Worm (Caenorhabditis elegans) whole organism, L4 larva: ENCODE measurements around the gene dnj-5.

Experiments
- D1046.2 ChIP-seq: fragments of 200-800 bp; sonication (Bioruptor generic); IDR thresholded peaks from 2 replicates; pipeline ENCODE4 v1.3.6; 2022; ENCODE audit warnings: missing genetic modification characterization, missing compliant biosample characterization
- F26F4.8 ChIP-seq: fragments of 200-800 bp; sonication (Bioruptor generic); conservative IDR thresholded peaks from 2 replicates; pipeline ENCODE4 v1.3.6; 2022; ENCODE audit warnings: missing genetic modification characterization, missing compliant biosample characterization
- R02D3.7 ChIP-seq: fragments of 150-350 bp; sonication (generic microtip); optimal IDR thresholded peaks from 3 replicates; lab custom pipeline; 2014; ENCODE audit warnings: missing biosample characterization, missing genetic modification characterization
- Y105C5A.15 ChIP-seq: fragments of 200-800 bp; sonication (Bioruptor generic); IDR thresholded peaks from 2 replicates; pipeline ENCODE4 v1.3.6; 2022; ENCODE audit warnings: missing genetic modification characterization, missing compliant biosample characterization
- Y5F2A.4 ChIP-seq: fragments of 200-800 bp; sonication (Bioruptor generic); optimal IDR thresholded peaks from 2 replicates; lab custom pipeline; 2018; ENCODE audit warnings: mild to moderate bottlenecking, missing genetic modification characterization, missing compliant biosample characterization
- Y75B8A.6 ChIP-seq: fragments of 200-800 bp; sonication (Bioruptor generic); IDR thresholded peaks from 2 replicates; pipeline ENCODE4 v1.3.6; 2022; ENCODE audit warnings: missing genetic modification reagents, missing genetic modification characterization, missing compliant biosample characterization
- ZK546.5 ChIP-seq, 2 experiments: sonication (generic microtip); optimal IDR thresholded peaks; 2 replicates each; lab custom pipeline; 2017; ENCODE audit warnings: missing biosample characterization in 2 of 2, missing genetic modification characterization in 2 of 2
- arid-1 ChIP-seq: fragments of 200-800 bp; sonication (Bioruptor generic); conservative IDR thresholded peaks from 2 replicates; pipeline ENCODE4 v1.3.6; 2022; ENCODE audit warnings: missing genetic modification reagents, missing genetic modification characterization, missing compliant biosample characterization
- ceh-20 ChIP-seq: fragments of 200-800 bp; sonication (Bioruptor generic); IDR thresholded peaks from 2 replicates; pipeline ENCODE4 v1.3.6; 2022; ENCODE audit warnings: missing genetic modification reagents, missing genetic modification characterization, missing compliant biosample characterization
- ceh-32 ChIP-seq: sonication (generic microtip); optimal IDR thresholded peaks from 2 replicates; lab custom pipeline; 2016; ENCODE audit warnings: mild to moderate bottlenecking, missing genetic modification characterization, missing compliant biosample characterization; ENCODE audit not compliant: poor library complexity
- ceh-62 ChIP-seq: sonication (generic microtip); optimal IDR thresholded peaks from 2 replicates; lab custom pipeline; 2017; ENCODE audit warnings: missing biosample characterization, missing genetic modification characterization
- cey-2 ChIP-seq: sonication (generic microtip); optimal IDR thresholded peaks from 3 replicates; lab custom pipeline; 2017; ENCODE audit warnings: missing genetic modification characterization, mild to moderate bottlenecking, missing compliant biosample characterization, antibody characterized with exemption, borderline replicate concordance; ENCODE audit not compliant: insufficient read depth
- daf-12 ChIP-seq: fragments of 150-350 bp; optimal IDR thresholded peaks from 2 replicates; lab custom pipeline; 2014; ENCODE audit warnings: missing biosample characterization, missing genetic modification reagents, missing genetic modification characterization
- daf-16 ChIP-seq, 3 experiments: sonication (generic microtip); optimal IDR thresholded peaks; 2 replicates each; lab custom pipeline; 2016 to 2017; ENCODE audit warnings: missing genetic modification characterization in 3 of 3, missing genetic modification reagents in 3 of 3, mild to moderate bottlenecking in 2 of 3, missing compliant biosample characterization in 2 of 3, missing biosample characterization in 1 of 3, moderate library complexity in 1 of 3
- daf-19 ChIP-seq: fragments of 200-800 bp; sonication (Bioruptor generic); conservative IDR thresholded peaks from 2 replicates; pipeline ENCODE4 v1.3.6; 2022; ENCODE audit warnings: missing genetic modification characterization, missing compliant biosample characterization
- dve-1 ChIP-seq: sonication (generic microtip); optimal IDR thresholded peaks from 2 replicates; lab custom pipeline; 2017; ENCODE audit warnings: antibody characterized with exemption, mild to moderate bottlenecking, missing genetic modification characterization, missing compliant biosample characterization; ENCODE audit not compliant: insufficient read depth
- egl-27 ChIP-seq: sonication (generic microtip); optimal IDR thresholded peaks from 3 replicates; lab custom pipeline; 2017; ENCODE audit warnings: missing biosample characterization, missing genetic modification reagents, missing genetic modification characterization
- gei-8 ChIP-seq: fragments of 200-800 bp; sonication (Bioruptor generic); optimal IDR thresholded peaks from 2 replicates; lab custom pipeline; 2018; ENCODE audit warnings: mild to moderate bottlenecking, missing genetic modification characterization, missing compliant biosample characterization
- hif-1 ChIP-seq, 2 experiments: sonication (generic microtip); optimal IDR thresholded peaks; 2 replicates each; lab custom pipeline; 2016 to 2017; ENCODE audit warnings: missing compliant biosample characterization in 2 of 2, missing genetic modification characterization in 2 of 2, missing genetic modification reagents in 2 of 2, missing genotype in 2 of 2, mild to moderate bottlenecking in 1 of 2
- jun-1 ChIP-seq: fragments of 150-350 bp; optimal IDR thresholded peaks from 2 replicates; lab custom pipeline; 2014; ENCODE audit warnings: missing biosample characterization, missing genetic modification reagents, missing genetic modification characterization
- lin-1 ChIP-seq: fragments of 200-800 bp; sonication (Bioruptor generic); IDR thresholded peaks from 2 replicates; pipeline ENCODE4 v1.3.6; 2022; ENCODE audit warnings: missing genetic modification reagents, missing genetic modification characterization, missing compliant biosample characterization
- lin-13 ChIP-seq: fragments of 150-350 bp; optimal IDR thresholded peaks from 2 replicates; lab custom pipeline; 2014; ENCODE audit warnings: missing biosample characterization, missing genetic modification reagents, missing genetic modification characterization
- lin-15B ChIP-seq: fragments of 150-350 bp; sonication (generic microtip); optimal IDR thresholded peaks from 3 replicates; lab custom pipeline; 2014; ENCODE audit warnings: missing biosample characterization, missing genetic modification characterization
- lin-29 ChIP-seq: fragments of 200-800 bp; sonication (Bioruptor generic); IDR thresholded peaks from 2 replicates; pipeline ENCODE4 v1.3.6; 2022; ENCODE audit warnings: missing genetic modification reagents, missing genetic modification characterization, missing compliant biosample characterization
- lin-38 ChIP-seq: fragments of 200-800 bp; sonication (Bioruptor generic); IDR thresholded peaks from 2 replicates; pipeline ENCODE4 v1.3.6; 2022; ENCODE audit warnings: missing genetic modification reagents, missing genetic modification characterization, missing compliant biosample characterization
- lin-39 ChIP-seq: fragments of 150-350 bp; optimal IDR thresholded peaks from 2 replicates; lab custom pipeline; 2014; ENCODE audit warnings: missing biosample characterization, missing genetic modification reagents, missing genetic modification characterization
- lir-3 ChIP-seq: sonication (generic microtip); optimal IDR thresholded peaks from 2 replicates; lab custom pipeline; 2016; ENCODE audit warnings: mild to moderate bottlenecking, missing genetic modification characterization, missing compliant biosample characterization
- lsy-2 ChIP-seq, 2 experiments: fragments of 150-350 bp in 1 of 2; sonication (generic microtip) in 1 of 2; optimal IDR thresholded peaks; 2 replicates each; lab custom pipeline; 2014 to 2017; ENCODE audit warnings: missing biosample characterization in 2 of 2, missing genetic modification characterization in 2 of 2
- mes-2 ChIP-seq: sonication (generic microtip); optimal IDR thresholded peaks from 2 replicates; lab custom pipeline; 2016; ENCODE audit warnings: missing genotype, mild to moderate bottlenecking, missing genetic modification characterization, missing compliant biosample characterization; ENCODE audit not compliant: poor library complexity, severe bottlenecking
- mxl-3 ChIP-seq: fragments of 200-800 bp; sonication (Bioruptor generic); optimal IDR thresholded peaks from 2 replicates; lab custom pipeline; 2018; ENCODE audit warnings: mild to moderate bottlenecking, missing genetic modification characterization, missing compliant biosample characterization
- nhr-237 ChIP-seq: sonication (generic microtip); optimal IDR thresholded peaks from 2 replicates; lab custom pipeline; 2017; ENCODE audit warnings: missing biosample characterization, missing genetic modification characterization
- nhr-25 ChIP-seq: sonication (generic microtip); optimal IDR thresholded peaks from 2 replicates; lab custom pipeline; 2017; ENCODE audit warnings: missing genetic modification characterization, mild to moderate bottlenecking, missing compliant biosample characterization, antibody characterized with exemption, moderate library complexity, borderline replicate concordance; ENCODE audit not compliant: insufficient read depth
- nhr-28 ChIP-seq: fragments of 150-350 bp; optimal IDR thresholded peaks from 2 replicates; lab custom pipeline; 2014; ENCODE audit warnings: missing biosample characterization, missing genetic modification characterization
- nhr-42 ChIP-seq: fragments of 200-800 bp; sonication (Bioruptor generic); IDR thresholded peaks from 2 replicates; pipeline ENCODE4 v1.3.6; 2022; ENCODE audit warnings: missing genetic modification characterization, missing compliant biosample characterization
- nhr-48 ChIP-seq: sonication (generic microtip); optimal IDR thresholded peaks from 2 replicates; lab custom pipeline; 2016; ENCODE audit warnings: mild to moderate bottlenecking, missing genetic modification characterization, missing compliant biosample characterization
- nhr-77 ChIP-seq: fragments of 150-350 bp; optimal IDR thresholded peaks from 2 replicates; lab custom pipeline; 2014; ENCODE audit warnings: missing biosample characterization, missing genetic modification characterization
- pha-4 ChIP-seq, 2 experiments: fragments of 150-350 bp in 1 of 2; fragments of 200-800 bp in 1 of 2; sonication (Bioruptor generic) in 1 of 2; IDR thresholded peaks in 1 of 2; optimal IDR thresholded peaks in 1 of 2; 2 replicates each; pipeline versions ENCODE4 v1.3.6 to Lab custom; 2014 to 2022; ENCODE audit warnings: missing genetic modification characterization in 2 of 2, missing genetic modification reagents in 2 of 2, missing biosample characterization in 1 of 2, missing compliant biosample characterization in 1 of 2
- saeg-2 ChIP-seq: fragments of 200-800 bp; sonication (Bioruptor generic); IDR thresholded peaks from 2 replicates; pipeline ENCODE4 v1.3.6; 2022; ENCODE audit warnings: missing genetic modification reagents, missing genetic modification characterization, missing compliant biosample characterization
- skn-1 ChIP-seq: fragments of 150-350 bp; optimal IDR thresholded peaks from 2 replicates; lab custom pipeline; 2014; ENCODE audit warnings: missing biosample characterization, missing genetic modification characterization
- snpc-1.2 ChIP-seq: fragments of 200-800 bp; sonication (Bioruptor generic); IDR thresholded peaks from 2 replicates; pipeline ENCODE4 v1.3.6; 2022; ENCODE audit warnings: missing genetic modification reagents, missing genetic modification characterization, missing compliant biosample characterization
- tra-1 ChIP-seq: fragments of 200-800 bp; sonication (Bioruptor generic); IDR thresholded peaks from 2 replicates; pipeline ENCODE4 v1.3.6; 2022; ENCODE audit warnings: missing genetic modification reagents, missing genetic modification characterization, missing compliant biosample characterization
- unc-39 ChIP-seq: sonication (generic microtip); optimal IDR thresholded peaks from 2 replicates; lab custom pipeline; 2017; ENCODE audit warnings: missing biosample characterization, missing genetic modification characterization
- unc-62 ChIP-seq, 3 experiments: fragments of 150-350 bp in 1 of 3; sonication (generic microtip); optimal IDR thresholded peaks in 2 of 3; peaks in 1 of 3; 1 replicate in 1 of 3; 2 replicates in 2 of 3; lab custom pipeline; 2014 to 2017; ENCODE audit warnings: missing biosample characterization in 3 of 3, missing genetic modification characterization in 3 of 3, missing genetic modification reagents in 3 of 3, missing genotype in 1 of 3
- zfp-2 ChIP-seq: sonication (generic microtip); optimal IDR thresholded peaks from 2 replicates; lab custom pipeline; 2016; ENCODE audit warnings: mild to moderate bottlenecking, missing genetic modification characterization, missing compliant biosample characterization
- zfp-3 ChIP-seq: fragments of 200-800 bp; sonication (Bioruptor generic); conservative IDR thresholded peaks from 2 replicates; pipeline ENCODE4 v1.3.6; 2022; ENCODE audit warnings: missing genetic modification reagents, missing genetic modification characterization, missing compliant biosample characterization
- ztf-11 ChIP-seq: fragments of 150-350 bp; optimal IDR thresholded peaks from 2 replicates; lab custom pipeline; 2014; ENCODE audit warnings: missing biosample characterization, missing genetic modification characterization
- ztf-7 ChIP-seq: fragments of 150-350 bp; optimal IDR thresholded peaks from 2 replicates; lab custom pipeline; 2014; ENCODE audit warnings: missing biosample characterization, missing genetic modification characterization

dnj-5 gene

DNA sequence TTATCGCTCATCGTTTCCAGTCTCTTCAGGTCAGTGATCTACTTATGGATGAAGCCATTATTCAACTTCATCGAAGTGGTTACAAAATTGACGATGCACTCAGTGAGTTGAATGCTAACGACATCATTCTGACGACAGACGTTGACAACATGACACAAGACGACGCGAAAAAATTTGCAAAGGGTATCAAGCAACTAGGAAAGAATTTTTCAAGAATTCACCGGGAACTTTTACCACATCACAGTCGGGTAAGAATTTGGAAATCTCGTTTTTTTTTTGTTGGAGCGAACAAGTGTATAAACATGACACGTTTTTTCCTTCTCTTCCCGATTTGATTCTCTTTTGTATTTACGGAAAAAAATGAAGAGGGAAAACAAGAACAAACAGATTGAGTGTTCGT is 17.4 kb downstream of the dnj-5 start:
- no peak for TF ChIP-seq pha-4 (GFP tag; IDR thresholded peaks at IDR 0.05; lab: Robert Waterston, UW)
- TF ChIP-seq pha-4 (tag; optimal IDR thresholded peaks at IDR 0.05; lab: Kevin White, UChicago): peak; percentile 13
- TF ChIP-seq unc-62 (GFP tag; optimal IDR thresholded peaks at IDR 0.05 in 1 of 2; lab: Kevin White, UChicago): peak in 1 of 2 experiments; percentile 93
- TF ChIP-seq unc-62 (tag; optimal IDR thresholded peaks at IDR 0.05; lab: Kevin White, UChicago): no peak
- no peak for TF ChIP-seq lin-1 (GFP tag; lab: Robert Waterston, UW)

DNA sequence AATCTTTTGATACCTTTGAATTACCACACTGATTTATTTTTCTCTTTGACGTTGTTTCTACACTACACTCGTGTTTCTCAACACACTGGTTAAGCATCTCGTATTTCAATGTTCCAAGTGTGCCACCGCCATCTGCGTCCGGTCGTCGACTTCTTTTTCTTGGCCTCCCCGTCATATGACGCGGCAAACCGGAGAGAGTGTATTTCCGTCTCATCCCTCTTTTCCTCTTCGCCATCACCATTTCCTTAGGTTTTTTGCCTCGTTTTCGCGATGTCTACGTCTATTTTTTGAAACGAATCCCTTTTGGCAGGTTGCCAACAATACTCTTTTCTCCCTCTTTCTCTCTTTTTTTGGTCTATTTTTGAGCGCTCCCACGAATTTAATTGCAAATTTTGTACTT is 19.1 kb downstream of the dnj-5 start:
- TF ChIP-seq cey-2 (no peak), skn-1 (tag; lab: Kevin White, UChicago) (no peak), nhr-42 (GFP tag; lab: Robert Waterston, UW) (no peak), arid-1 (GFP tag; lab: Robert Waterston, UW) (no peak), egl-27 (tag; lab: Kevin White, UChicago) (peak; percentile 71), lsy-2 (tag; optimal IDR thresholded peaks at IDR 0.05; lab: Kevin White, UChicago) (peak in 1 of 2 experiments; percentile 49), dve-1 (tag; lab: Kevin White, UChicago) (peak; percentile 40), lin-38 (no peak), jun-1 (tag; lab: Kevin White, UChicago) (no peak), lin-15B (tag; lab: Kevin White, UChicago) (no peak), hif-1 (tag; optimal IDR thresholded peaks at IDR 0.05; lab: Kevin White, UChicago) (peak in 1 of 2 experiments; percentile 27), ceh-32 (tag; lab: Kevin White, UChicago) (no peak), snpc-1.2 (GFP tag; lab: Robert Waterston, UW) (no peak), nhr-77 (no peak), nhr-25 (tag; lab: Kevin White, UChicago) (no peak), ZK546.5 (tag; optimal IDR thresholded peaks at IDR 0.05; lab: Kevin White, UChicago) (no peak), lir-3 (tag; lab: Kevin White, UChicago) (no peak), nhr-237 (no peak), nhr-28 (tag; lab: Kevin White, UChicago) (peak; percentile 8), ceh-20 (GFP tag; lab: Robert Waterston, UW) (0 out of 2 replicates have a peak, but pooled peaks have one; percentile 9), saeg-2 (GFP tag; lab: Robert Waterston, UW) (no peak), Y105C5A.15 (GFP tag; lab: Robert Waterston, UW) (no peak), daf-16 (GFP tag; optimal IDR thresholded peaks at IDR 0.05; lab: Kevin White, UChicago) (no peak), daf-16 (tag; optimal IDR thresholded peaks at IDR 0.05; lab: Kevin White, UChicago) (no peak), Y75B8A.6 (GFP tag; lab: Robert Waterston, UW) (no peak), lin-39 (tag; lab: Kevin White, UChicago) (no peak), D1046.2 (GFP tag; lab: Robert Waterston, UW) (no peak), lin-13 (GFP tag; lab: Kevin White, UChicago) (no peak), R02D3.7 (tag; lab: Kevin White, UChicago) (no peak), mxl-3 (GFP tag; lab: Kevin White, UChicago) (no peak), ztf-11 (tag; lab: Kevin White, UChicago) (no peak), zfp-3 (GFP tag; lab: Robert Waterston, UW) (no peak), nhr-48 (tag; lab: Kevin White, UChicago) (no peak), daf-19 (GFP tag; lab: Robert Waterston, UW) (no peak), ztf-7 (peak; percentile 70), mes-2 (peak; percentile 42), daf-12 (tag; lab: Kevin White, UChicago) (no peak), F26F4.8 (GFP tag; lab: Robert Waterston, UW) (no peak), zfp-2 (tag; lab: Kevin White, UChicago) (no peak), unc-39 (tag; lab: Kevin White, UChicago) (no peak), gei-8 (GFP tag; lab: Kevin White, UChicago) (no peak), Y5F2A.4 (GFP tag; lab: Kevin White, UChicago) (no peak), ceh-62 (no peak), lin-29 (no peak), tra-1 (GFP tag; lab: Robert Waterston, UW) (0 out of 2 replicates have a peak, but pooled peaks have one; percentile 52)
